Worm (Caenorhabditis elegans): Measurements from ENCODE around the gene dgk-4.

- TF ChIP-seq lsy-2 (tag; optimal IDR thresholded peaks at IDR 0.05) (peak in 1 of 2 experiments; percentile 78), unc-39 (tag; optimal IDR thresholded peaks at IDR 0.05) (no peak), lin-13 (GFP tag; optimal IDR thresholded peaks at IDR 0.05) (peak; percentile 57), zag-1 (tag; optimal IDR thresholded peaks at IDR 0.05) (no peak), ztf-11 (tag; optimal IDR thresholded peaks at IDR 0.05) (no peak), snpc-4 (tag; optimal IDR thresholded peaks at IDR 0.05) (no peak), nhr-6 (tag; optimal IDR thresholded peaks at IDR 0.05) (peak; percentile 65), nhr-11 (tag; optimal IDR thresholded peaks at IDR 0.05) (no peak), mbf-1 (tag; optimal IDR thresholded peaks at IDR 0.05) (no peak)
Observed at ce11 chrIV:8620102-8620733, 10.9 kb upstream of the dgk-4 start, which contains the start of gene lin-49.
